Worm (Caenorhabditis elegans) whole organism, mixed stage, embryonic: ENCODE results near the gene Y27F2A.10.

Source experiments
- M03D4.4 ChIP-seq: sonication (generic microtip); optimal IDR thresholded peaks from 2 replicates; lab custom pipeline; 2017; ENCODE audit warnings: mild to moderate bottlenecking, missing genetic modification characterization, missing compliant biosample characterization
- bed-3 ChIP-seq: fragments of 200-800 bp; sonication (Bioruptor generic); optimal IDR thresholded peaks from 3 replicates; lab custom pipeline; 2018; ENCODE audit warnings: mild to moderate bottlenecking, missing genetic modification characterization, moderate library complexity, missing compliant biosample characterization
- ceh-39 ChIP-seq: fragments of 150-350 bp; optimal IDR thresholded peaks from 2 replicates; lab custom pipeline; 2014; ENCODE audit warnings: missing biosample characterization, missing genetic modification characterization
- ceh-43 ChIP-seq: fragments of 200-800 bp; sonication (Bioruptor generic); optimal IDR thresholded peaks from 2 replicates; lab custom pipeline; 2018; ENCODE audit warnings: mild to moderate bottlenecking, missing genetic modification characterization, moderate library complexity, missing compliant biosample characterization
- ceh-83 ChIP-seq: fragments of 200-800 bp; sonication (Bioruptor generic); optimal IDR thresholded peaks from 2 replicates; lab custom pipeline; 2018; ENCODE audit warnings: mild to moderate bottlenecking, missing genetic modification characterization, missing compliant biosample characterization
- ces-1 ChIP-seq: fragments of 150-350 bp; optimal IDR thresholded peaks from 2 replicates; lab custom pipeline; 2014; ENCODE audit warnings: missing biosample characterization, missing genetic modification reagents, missing genetic modification characterization
- cnd-1 ChIP-seq: fragments of 200-800 bp; sonication (Bioruptor generic); optimal IDR thresholded peaks from 2 replicates; lab custom pipeline; 2018; ENCODE audit warnings: mild to moderate bottlenecking, missing genetic modification characterization, missing compliant biosample characterization
- drap-1 ChIP-seq: fragments of 200-800 bp; sonication (Bioruptor generic); optimal IDR thresholded peaks from 3 replicates; lab custom pipeline; 2018; ENCODE audit warnings: mild to moderate bottlenecking, missing genetic modification characterization, missing compliant biosample characterization
- elt-1 ChIP-seq: sonication (generic microtip); optimal IDR thresholded peaks from 2 replicates; lab custom pipeline; 2017; ENCODE audit warnings: missing genetic modification characterization, mild to moderate bottlenecking, missing compliant biosample characterization, antibody characterized with exemption, moderate library complexity, borderline replicate concordance; ENCODE audit not compliant: insufficient read depth
- elt-3 ChIP-seq: fragments of 150-350 bp; optimal IDR thresholded peaks from 2 replicates; lab custom pipeline; 2014; ENCODE audit warnings: missing biosample characterization, missing genetic modification characterization
- flh-1 ChIP-seq: fragments of 200-800 bp; sonication (Bioruptor generic); optimal IDR thresholded peaks from 2 replicates; lab custom pipeline; 2018; ENCODE audit warnings: mild to moderate bottlenecking, missing genetic modification characterization, moderate library complexity, missing compliant biosample characterization
- ham-2 ChIP-seq: fragments of 200-800 bp; sonication (Bioruptor generic); optimal IDR thresholded peaks from 2 replicates; lab custom pipeline; 2018; ENCODE audit warnings: mild to moderate bottlenecking, missing genetic modification characterization, missing compliant biosample characterization
- hlh-1 ChIP-seq: fragments of 150-350 bp; optimal IDR thresholded peaks from 2 replicates; lab custom pipeline; 2014; ENCODE audit warnings: missing biosample characterization, missing genetic modification reagents, missing genetic modification characterization
- lin-13 ChIP-seq: fragments of 150-350 bp; optimal IDR thresholded peaks from 2 replicates; lab custom pipeline; 2014; ENCODE audit warnings: missing biosample characterization, missing genetic modification characterization
- lin-32 ChIP-seq: fragments of 200-800 bp; sonication (Bioruptor generic); optimal IDR thresholded peaks from 2 replicates; lab custom pipeline; 2018; ENCODE audit warnings: mild to moderate bottlenecking, missing genetic modification characterization, missing compliant biosample characterization
- mab-5 ChIP-seq: fragments of 150-350 bp; optimal IDR thresholded peaks from 2 replicates; lab custom pipeline; 2014; ENCODE audit warnings: missing biosample characterization, missing genetic modification characterization
- mep-1 ChIP-seq: fragments of 150-350 bp; optimal IDR thresholded peaks from 2 replicates; lab custom pipeline; 2017; ENCODE audit warnings: missing biosample characterization, missing genetic modification reagents, missing genetic modification characterization, inconsistent platforms
- mls-2 ChIP-seq: sonication (generic microtip); optimal IDR thresholded peaks from 2 replicates; lab custom pipeline; 2016; ENCODE audit warnings: mild to moderate bottlenecking, missing genetic modification characterization, moderate library complexity, missing compliant biosample characterization
- nhr-12 ChIP-seq: fragments of 150-350 bp; optimal IDR thresholded peaks from 2 replicates; lab custom pipeline; 2014; ENCODE audit warnings: missing biosample characterization, missing genetic modification characterization
- nhr-237 ChIP-seq: fragments of 150-350 bp; optimal IDR thresholded peaks from 2 replicates; lab custom pipeline; 2014; ENCODE audit warnings: missing biosample characterization, missing genetic modification characterization
- nhr-28 ChIP-seq: fragments of 150-350 bp; optimal IDR thresholded peaks from 2 replicates; lab custom pipeline; 2014; ENCODE audit warnings: missing biosample characterization, missing genetic modification characterization
- nhr-76 ChIP-seq: sonication (generic microtip); optimal IDR thresholded peaks from 2 replicates; lab custom pipeline; 2017; ENCODE audit warnings: missing biosample characterization, missing genetic modification characterization
- pha-4 ChIP-seq: fragments of 150-350 bp; optimal IDR thresholded peaks from 2 replicates; lab custom pipeline; 2018; ENCODE audit warnings: missing biosample characterization, missing genetic modification reagents, missing genetic modification characterization
- sem-2 ChIP-seq: fragments of 200-800 bp; sonication (Bioruptor generic); optimal IDR thresholded peaks from 2 replicates; lab custom pipeline; 2018; ENCODE audit warnings: mild to moderate bottlenecking, missing genetic modification characterization, missing compliant biosample characterization
- snpc-4 ChIP-seq: fragments of 150-350 bp; optimal IDR thresholded peaks from 2 replicates; lab custom pipeline; 2014; ENCODE audit warnings: missing biosample characterization, missing genetic modification characterization
- sptf-1 ChIP-seq: sonication (generic microtip); optimal IDR thresholded peaks from 2 replicates; lab custom pipeline; 2017; ENCODE audit warnings: mild to moderate bottlenecking, missing genetic modification characterization, moderate library complexity, missing compliant biosample characterization
- tbx-8 ChIP-seq: fragments of 200-800 bp; sonication (Bioruptor generic); optimal IDR thresholded peaks from 2 replicates; lab custom pipeline; 2018; ENCODE audit warnings: mild to moderate bottlenecking, missing genetic modification characterization, moderate library complexity, missing compliant biosample characterization
- unc-120 ChIP-seq: sonication (generic microtip); optimal IDR thresholded peaks from 2 replicates; lab custom pipeline; 2017; ENCODE audit warnings: missing genetic modification characterization, missing compliant biosample characterization; ENCODE audit not compliant: poor library complexity, severe bottlenecking
- unc-39 ChIP-seq: fragments of 150-350 bp; optimal IDR thresholded peaks from 2 replicates; lab custom pipeline; 2014; ENCODE audit warnings: missing biosample characterization, missing genetic modification characterization
- ztf-11 ChIP-seq: fragments of 150-350 bp; optimal IDR thresholded peaks from 2 replicates; lab custom pipeline; 2014; ENCODE audit warnings: missing biosample characterization, missing genetic modification characterization

The Y27F2A.10 gene

DNA sequence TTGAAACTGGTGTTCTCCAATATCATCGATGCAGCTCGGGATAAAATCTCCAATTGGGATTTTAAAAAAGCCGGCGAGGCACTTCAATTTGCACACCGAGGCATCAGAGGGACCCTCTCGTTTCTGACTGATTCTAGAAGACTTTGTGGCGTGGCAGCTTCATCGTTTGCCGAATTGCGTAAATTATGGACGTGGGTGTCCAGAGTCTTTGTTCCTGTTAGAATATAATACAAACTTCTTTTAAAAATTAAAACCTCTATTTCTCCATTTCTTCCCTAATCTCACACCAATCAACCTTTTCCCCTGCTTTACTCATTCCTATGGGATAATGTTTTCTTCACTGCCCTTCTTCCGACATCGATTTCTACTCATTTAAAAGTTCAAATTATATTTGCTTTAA, 38.3 kb upstream of the Y27F2A.10 start, which contains the start of gene ZC239.5:
Gene ZC239.5 (plus strand): TSS at position 301 of the 400 bp plus-strand sequence.
- TF ChIP-seq pha-4 (tag; lab: Kevin White, UChicago) = no peak
- TF ChIP-seq M03D4.4 (tag; lab: Kevin White, UChicago) = no peak
- TF ChIP-seq elt-3 (tag; lab: Kevin White, UChicago) = no peak
- TF ChIP-seq ces-1 (GFP tag; lab: Kevin White, UChicago) = no peak
- no peak for TF ChIP-seq unc-39
- TF ChIP-seq ceh-43 = no peak
- TF ChIP-seq nhr-237 = no peak
- TF ChIP-seq nhr-28 (tag; lab: Kevin White, UChicago) = no peak
- no peak for TF ChIP-seq cnd-1 (tag; lab: Kevin White, UChicago)
- TF ChIP-seq ztf-11 = no peak
- no peak for TF ChIP-seq ceh-39
- no peak for TF ChIP-seq lin-32
- TF ChIP-seq mab-5 (tag; lab: Kevin White, UChicago) = no peak

DNA sequence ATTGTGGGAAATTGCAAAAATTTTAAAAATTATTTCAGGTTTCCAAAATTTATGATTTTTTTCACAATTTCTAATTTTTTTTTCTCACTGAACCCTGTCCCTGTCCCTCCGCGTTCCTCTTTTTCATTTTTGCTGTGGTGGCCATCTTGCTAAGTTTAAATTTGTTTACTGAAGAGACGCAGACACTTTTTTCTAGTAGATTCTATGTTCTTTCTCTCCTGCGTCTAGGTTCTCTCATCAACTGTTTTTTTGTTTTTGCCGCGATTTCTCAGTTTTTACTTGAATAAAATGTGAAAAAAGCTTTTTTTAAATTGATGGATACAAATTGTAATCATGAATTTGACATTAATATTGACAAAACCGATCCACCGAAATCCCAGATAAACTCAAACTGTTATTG, 37.2 kb upstream of the Y27F2A.10 start, which contains the start of gene ZC239.6:
Gene ZC239.6 (plus strand): TSS at position 381 of the 400 bp plus-strand sequence.
- TF ChIP-seq bed-3 (GFP tag; lab: Kevin White, UChicago) (no peak), M03D4.4 (tag; lab: Kevin White, UChicago) (no peak), unc-120 (no peak), tbx-8 (GFP tag; lab: Kevin White, UChicago) (no peak), ceh-43 (no peak), nhr-28 (tag; lab: Kevin White, UChicago) (no peak), mep-1 (no peak), nhr-237 (no peak), flh-1 (no peak)

DNA sequence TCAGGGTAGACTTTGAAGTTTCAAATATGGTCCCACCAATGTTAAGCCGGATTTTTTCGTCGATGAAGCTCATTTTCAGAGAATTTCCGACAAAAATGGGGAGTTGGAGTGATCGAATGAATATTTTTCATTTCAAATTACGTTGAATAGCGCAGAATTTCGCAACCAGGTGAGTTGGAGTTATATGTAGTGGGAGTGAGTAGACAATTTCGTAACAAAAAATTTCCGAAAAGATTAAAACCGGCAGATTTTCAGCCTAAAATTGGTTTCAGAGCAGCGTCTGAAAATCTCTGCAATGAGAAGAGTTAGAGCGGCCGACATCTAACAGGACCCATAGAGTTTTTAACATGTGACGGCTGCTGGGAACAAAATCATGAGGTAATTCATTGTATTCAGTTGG, 36.6 kb upstream of the Y27F2A.10 start, which contains the start of gene sdz-35:
Gene sdz-35 (minus strand): TSS at position 101 of the 400 bp plus-strand sequence.
- TF ChIP-seq mep-1 (no peak), cnd-1 (tag; lab: Kevin White, UChicago) (no peak), bed-3 (GFP tag; lab: Kevin White, UChicago) (no peak), elt-1 (tag; lab: Kevin White, UChicago) (no peak), ceh-83 (no peak), M03D4.4 (tag; lab: Kevin White, UChicago) (no peak), drap-1 (no peak), ceh-43 (no peak), sem-2 (GFP tag; lab: Kevin White, UChicago) (no peak), sptf-1 (tag; lab: Kevin White, UChicago) (no peak), unc-39 (no peak), nhr-12 (tag; lab: Kevin White, UChicago) (no peak), pha-4 (tag; lab: Kevin White, UChicago) (no peak), nhr-76 (tag; lab: Kevin White, UChicago) (no peak), snpc-4 (tag; lab: Kevin White, UChicago) (no peak), hlh-1 (tag; lab: Kevin White, UChicago) (no peak), nhr-28 (tag; lab: Kevin White, UChicago) (no peak), mls-2 (tag; lab: Kevin White, UChicago) (no peak)

DNA sequence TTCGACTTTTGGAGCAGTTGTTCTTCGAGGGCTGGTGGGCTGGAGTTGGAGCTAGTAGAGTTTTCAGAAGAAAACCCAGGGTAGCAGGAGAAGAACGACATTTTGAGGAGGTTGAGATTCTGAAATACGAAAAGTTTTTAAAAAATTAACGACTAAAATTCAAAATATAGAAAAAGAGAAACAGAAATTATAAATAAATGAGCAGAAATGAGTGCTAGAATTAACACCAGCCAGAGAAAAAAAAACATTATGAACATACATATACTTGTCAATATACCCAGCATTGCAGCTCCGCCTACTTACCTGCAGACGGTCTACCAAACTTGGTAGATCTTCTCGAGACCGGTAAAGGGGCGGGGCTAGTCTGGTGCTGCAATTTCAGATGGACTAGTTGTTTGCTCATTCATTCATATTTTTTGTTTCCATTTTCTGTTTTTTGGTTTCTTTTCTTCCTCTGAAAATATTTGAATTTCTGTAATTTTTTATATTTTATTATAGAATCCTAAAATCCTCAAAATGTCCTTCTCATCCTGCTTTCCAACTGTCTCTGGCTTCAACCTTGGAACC, 34.4 kb upstream of the Y27F2A.10 start, which contains the start of the genes ZC239.20 and ZC239.21:
Gene ZC239.20 (minus strand): TSS at position 101 of the 567 bp plus-strand sequence.
Gene ZC239.21 (plus strand): TSS at position 517 of the 567 bp plus-strand sequence.
- no peak for TF ChIP-seq sem-2 (GFP tag; lab: Kevin White, UChicago)
- no peak for TF ChIP-seq cnd-1 (tag; lab: Kevin White, UChicago)
- no peak for TF ChIP-seq mls-2 (tag; lab: Kevin White, UChicago)
- TF ChIP-seq mab-5 (tag; lab: Kevin White, UChicago) = no peak
- no peak for TF ChIP-seq tbx-8 (GFP tag; lab: Kevin White, UChicago)
- TF ChIP-seq bed-3 (GFP tag; lab: Kevin White, UChicago) = no peak
- TF ChIP-seq flh-1 = no peak
- no peak for TF ChIP-seq elt-1 (tag; lab: Kevin White, UChicago)
- no peak for TF ChIP-seq elt-3 (tag; lab: Kevin White, UChicago)
- TF ChIP-seq drap-1 = no peak
- no peak for TF ChIP-seq ham-2 (GFP tag; lab: Kevin White, UChicago)
- no peak for TF ChIP-seq nhr-237
- no peak for TF ChIP-seq ceh-43
- TF ChIP-seq unc-120 = no peak
- no peak for TF ChIP-seq mep-1
- TF ChIP-seq nhr-76 (tag; lab: Kevin White, UChicago) = no peak
- TF ChIP-seq M03D4.4 (tag; lab: Kevin White, UChicago) = no peak
- no peak for TF ChIP-seq lin-13
- no peak for TF ChIP-seq ceh-39
